Fruit fly (Drosophila melanogaster): Measurements from ENCODE around the gene CG31415.

CG31415 gene

DNA sequence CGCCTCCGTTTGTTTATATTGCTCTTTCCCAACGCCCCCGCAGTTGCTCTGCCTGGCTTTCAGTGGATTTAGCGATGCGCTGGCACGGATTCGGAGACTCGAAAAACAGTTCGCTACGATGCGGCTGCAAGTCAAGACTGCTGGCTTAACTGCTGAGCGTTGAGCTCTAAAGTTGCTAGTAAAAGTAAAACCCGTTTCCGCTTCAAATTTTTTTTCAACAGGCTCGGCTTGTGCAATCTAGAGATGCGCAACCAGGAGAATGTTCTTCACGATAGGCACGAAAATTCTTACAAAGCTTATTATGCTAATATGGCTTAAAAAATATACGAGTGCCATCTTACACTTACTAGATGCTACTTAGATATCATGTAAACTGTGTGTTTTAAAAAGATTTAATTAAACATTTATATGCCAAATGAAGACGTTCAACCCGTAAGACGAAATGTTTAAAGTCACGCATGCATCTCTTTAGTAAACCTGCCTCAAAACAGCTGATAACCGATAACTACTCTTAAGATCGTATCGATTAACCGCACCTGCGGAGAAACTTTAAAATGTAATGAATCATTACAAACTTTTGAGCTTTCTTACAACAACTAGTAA, 4.1 kb downstream of the CG31415 start, which contains the start of gene CG12948 (continued):
- no peak; the same call in 1 of the 2 replicates for TF ChIP-seq ranshi (GFP tag; IDR thresholded peaks at IDR 0.05)
- TF ChIP-seq CG3995 (GFP tag; optimal IDR thresholded peaks at IDR 0.05), result peak; percentile 52
- TF ChIP-seq D19B (GFP tag; optimal IDR thresholded peaks at IDR 0.05), result no peak
- TF ChIP-seq Oli (tag; optimal IDR thresholded peaks at IDR 0.05), result no peak
- no peak; the same call in 1 of the 3 replicates for TF ChIP-seq CG17361 (GFP tag; IDR thresholded peaks at IDR 0.05)
- peak; percentile 62 for TF ChIP-seq pros (GFP tag; optimal IDR thresholded peaks at IDR 0.05)
- peak; percentile 41 for TF ChIP-seq Antp (GFP tag; optimal IDR thresholded peaks at IDR 0.05)
- TF ChIP-seq fd3F (GFP tag; optimal IDR thresholded peaks at IDR 0.05), result no peak
- no peak for TF ChIP-seq CG16815 (GFP tag; optimal IDR thresholded peaks at IDR 0.05)
- no peak for TF ChIP-seq CG3163 (GFP tag; optimal IDR thresholded peaks at IDR 0.05)
- peak; percentile 54 for TF ChIP-seq CG3847 (GFP tag; IDR thresholded peaks at IDR 0.05)
- no peak for TF ChIP-seq CG8281 (tag; optimal IDR thresholded peaks at IDR 0.05)
- peak; percentile 96 for TF ChIP-seq Scr (GFP tag; IDR thresholded peaks at IDR 0.05; ENCODE audit: partially characterized antibody)
- TF ChIP-seq ac (GFP tag; optimal IDR thresholded peaks at IDR 0.05), result no peak
- peak; percentile 8 for TF ChIP-seq CG8290 (GFP tag; optimal IDR thresholded peaks at IDR 0.05)
- no peak for TF ChIP-seq CG8290 (tag; optimal IDR thresholded peaks at IDR 0.05)
- TF ChIP-seq CG11456 (GFP tag; IDR thresholded peaks at IDR 0.05), result 0 out of 3 replicates have a peak, but pooled peaks have one; percentile 12
- TF ChIP-seq CG5953 (GFP tag; IDR thresholded peaks at IDR 0.05), result no peak
- 0 out of 2 replicates have a peak, but pooled peaks have one; percentile 28 for TF ChIP-seq CG4404 (GFP tag; IDR thresholded peaks at IDR 0.05)
- no peak for TF ChIP-seq CG2712 (tag; optimal IDR thresholded peaks at IDR 0.05)
- TF ChIP-seq CG7271 (tag; optimal IDR thresholded peaks at IDR 0.05), result peak; percentile 5
- peak; percentile 55 for TF ChIP-seq Fer2 (tag; optimal IDR thresholded peaks at IDR 0.05)
- TF ChIP-seq sc (optimal IDR thresholded peaks at IDR 0.05), result no peak
- TF ChIP-seq sc (GFP tag; optimal IDR thresholded peaks at IDR 0.05), result no peak
- TF ChIP-seq Drgx (GFP tag; IDR thresholded peaks at IDR 0.05), result 0 out of 2 replicates have a peak, but pooled peaks have one; percentile 19
- TF ChIP-seq twi (tag; optimal IDR thresholded peaks at IDR 0.05), result peak; percentile 16
- TF ChIP-seq p53 (GFP tag; optimal IDR thresholded peaks at IDR 0.05), result no peak
- no peak for TF ChIP-seq CG16779 (GFP tag; IDR thresholded peaks at IDR 0.05)
- TF ChIP-seq Blimp-1 (GFP tag; optimal IDR thresholded peaks at IDR 0.05), result no peak
- no peak for TF ChIP-seq CG15269 (tag; optimal IDR thresholded peaks at IDR 0.05)
- no peak for TF ChIP-seq br (optimal IDR thresholded peaks at IDR 0.05)
- TF ChIP-seq CG10147 (GFP tag; optimal IDR thresholded peaks at IDR 0.05), result no peak
- no peak for TF ChIP-seq ken (GFP tag; IDR thresholded peaks at IDR 0.05)
- peak; percentile 36 to 83 for TF ChIP-seq Pdp1 (GFP tag; optimal IDR thresholded peaks at IDR 0.05)
- TF ChIP-seq chinmo (GFP tag; IDR thresholded peaks at IDR 0.05; ENCODE audit: partially characterized antibody), result peak; percentile 90
- TF ChIP-seq Rx (GFP tag; IDR thresholded peaks at IDR 0.05), result no peak
- TF ChIP-seq CG30020 (tag; optimal IDR thresholded peaks at IDR 0.05), result peak; percentile 40
- peak; percentile 26; the same call in 1 of the 3 replicates for TF ChIP-seq so (GFP tag; IDR thresholded peaks at IDR 0.05)
- TF ChIP-seq CG32532 (GFP tag; IDR thresholded peaks at IDR 0.05), result peak; percentile 33; the same call in 1 of the 2 replicates
- TF ChIP-seq sd (tag; optimal IDR thresholded peaks at IDR 0.05), result no peak
- peak; percentile 21 for TF ChIP-seq CG8944 (GFP tag; optimal IDR thresholded peaks at IDR 0.05)
- TF ChIP-seq CG1024 (GFP tag; IDR thresholded peaks at IDR 0.05), result no peak
- peak; percentile 22 for TF ChIP-seq Atf-2 (GFP tag; optimal IDR thresholded peaks at IDR 0.05)
- peak; percentile 95 for TF ChIP-seq hbn (GFP tag; IDR thresholded peaks at IDR 0.05; ENCODE audit: partially characterized antibody)
- peak; percentile 54 for TF ChIP-seq Hsf (GFP tag; optimal IDR thresholded peaks at IDR 0.05)
- no peak for TF ChIP-seq Ravus (GFP tag; IDR thresholded peaks at IDR 0.05)
- no peak for TF ChIP-seq CG15011 (GFP tag; optimal IDR thresholded peaks at IDR 0.05)
- TF ChIP-seq zen2 (GFP tag; IDR thresholded peaks at IDR 0.05; ENCODE audit: partially characterized antibody), result peak; percentile 76; the same call in 1 of the 3 replicates
- no peak for TF ChIP-seq ftz-f1 (GFP tag; optimal IDR thresholded peaks at IDR 0.05)
- peak; percentile 29 for TF ChIP-seq crc (GFP tag; optimal IDR thresholded peaks at IDR 0.05)
- no peak for TF ChIP-seq Hand (GFP tag; optimal IDR thresholded peaks at IDR 0.05)
